Fruit fly (Drosophila melanogaster) ovary, adult (tissue): ENCODE results near the gene Nost.
A peak's percentile ranks its signal among the peaks of the same experiment; 100 is the strongest.

Experiments used
- CG17801 ChIP-seq: fragments of 200-800 bp; optimal IDR thresholded peaks from 2 replicates; lab custom pipeline; 2019; ENCODE audit warnings: missing biosample characterization, mild to moderate bottlenecking, missing genetic modification characterization, moderate library complexity; ENCODE audit not compliant: partially characterized antibody

Nost gene

DNA sequence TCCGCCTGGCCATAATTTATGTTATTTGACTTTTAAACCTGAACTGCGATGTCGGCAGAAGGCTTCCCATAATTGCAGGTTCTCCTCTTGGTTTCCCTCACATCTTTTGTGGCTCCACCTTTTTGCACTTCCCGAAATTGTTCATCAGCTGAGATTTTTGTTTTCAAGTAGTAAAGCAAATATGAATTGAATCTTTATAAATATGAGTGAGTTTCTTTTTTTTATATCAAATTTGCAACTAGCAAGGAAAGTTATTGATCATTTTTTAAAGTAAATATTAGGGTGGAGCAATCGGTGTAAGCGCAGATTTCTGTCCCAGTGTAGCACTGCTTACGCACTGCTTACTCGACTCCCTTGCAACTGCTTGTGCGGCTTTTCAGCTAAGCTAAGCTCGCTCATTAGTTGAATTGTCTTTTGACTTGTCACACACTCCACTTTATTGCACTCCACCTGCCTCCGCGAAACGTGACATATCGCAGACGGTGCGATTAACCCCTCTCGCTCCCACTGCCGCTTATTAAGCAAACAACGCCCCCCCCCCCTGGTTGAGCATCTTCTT lies 16.5 kb downstream of the Nost start:
- no peak for TF ChIP-seq CG17801 (GFP tag; lab: Kevin White, UChicago)

- TF ChIP-seq CG17801 (GFP tag; lab: Kevin White, UChicago), result peak; percentile 97
Observed at dm6 chrX:9046986-9047385, 17.0 kb downstream of the Nost start.

DNA sequence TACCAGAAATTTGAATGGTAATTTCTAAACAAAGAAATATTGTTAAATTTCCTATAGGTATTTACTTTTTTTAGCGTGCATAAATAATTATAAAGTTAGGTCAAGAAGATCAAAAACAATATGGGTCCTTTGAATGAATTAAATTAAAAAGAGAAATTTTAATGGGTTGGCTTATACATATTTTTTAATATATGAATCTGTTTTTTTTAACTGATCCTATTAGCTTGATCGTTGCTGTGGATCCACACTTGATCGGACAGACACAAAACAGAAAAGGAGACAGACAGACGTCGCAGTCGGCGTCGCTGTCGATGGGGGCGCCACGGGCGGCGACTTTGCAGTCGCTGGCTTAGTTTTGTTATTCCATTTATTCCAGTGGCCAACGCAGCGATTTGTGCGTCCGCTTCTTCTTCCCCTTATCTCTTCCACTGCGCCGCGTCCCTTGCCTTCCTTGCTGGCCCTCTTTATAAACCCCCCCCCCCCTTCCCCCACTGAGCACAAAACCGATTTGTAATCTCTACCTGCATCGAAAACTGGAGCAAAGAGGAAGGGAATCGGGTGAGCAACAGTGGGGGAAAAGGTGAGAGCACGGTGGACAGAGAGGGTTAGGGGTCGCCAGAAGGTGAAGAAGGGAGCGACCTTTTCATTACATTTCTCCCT lies 17.9 kb downstream of the Nost start:
- peak; percentile 83 for TF ChIP-seq CG17801 (GFP tag; lab: Kevin White, UChicago)

- peak; percentile 41 for TF ChIP-seq CG17801 (GFP tag; lab: Kevin White, UChicago)
Observed at dm6 chrX:9048385-9048750, 18.4 kb downstream of the Nost start.

DNA sequence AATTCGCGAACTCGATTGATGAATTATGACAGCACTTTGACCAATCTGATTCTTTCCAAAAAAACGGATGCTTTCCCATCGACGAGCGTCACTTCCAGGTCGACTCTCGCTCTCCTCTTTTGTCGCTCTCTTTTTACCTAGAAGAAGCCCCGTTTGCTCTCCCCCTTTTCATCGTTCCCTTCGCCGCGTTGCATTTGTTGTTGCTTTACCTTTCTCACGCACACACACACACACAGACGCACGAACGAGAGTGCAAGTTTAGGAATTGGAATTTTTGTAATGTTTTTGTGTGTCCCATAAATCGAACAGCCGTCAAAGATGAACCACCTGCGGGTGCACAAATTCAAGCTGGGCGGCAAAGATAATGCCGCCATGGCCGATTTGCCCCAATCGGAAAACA lies 18.9 kb downstream of the Nost start:
- no peak for TF ChIP-seq CG17801 (GFP tag; lab: Kevin White, UChicago)

dm6 chrX:9060078-9060477 lies 30.1 kb downstream of the Nost start:
- TF ChIP-seq CG17801 (GFP tag; lab: Kevin White, UChicago), result peak; percentile 59

- peak; percentile 40 for TF ChIP-seq CG17801 (GFP tag; lab: Kevin White, UChicago)
Observed at dm6 chrX:9061299-9061698, 31.3 kb downstream of the Nost start.

DNA sequence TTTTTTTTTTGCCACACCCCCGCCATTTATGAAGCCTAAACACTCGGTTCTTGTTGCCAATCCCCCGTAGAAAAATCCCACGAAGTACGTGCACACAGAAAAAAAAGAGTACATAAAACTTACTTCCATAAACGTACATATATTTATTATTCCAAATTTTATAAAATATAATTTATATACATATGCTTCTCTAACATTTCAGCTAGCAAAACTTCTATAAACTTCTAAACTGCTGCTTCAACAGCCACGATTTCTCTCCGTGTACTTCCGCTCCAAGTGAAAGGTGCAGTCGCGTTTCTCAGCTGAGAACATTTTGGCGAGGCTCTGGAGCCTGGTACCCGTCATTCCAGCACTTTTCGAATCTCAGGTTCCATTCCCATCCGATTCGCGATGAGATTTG lies 32.7 kb downstream of the Nost start:
- no peak for TF ChIP-seq CG17801 (GFP tag; lab: Kevin White, UChicago)

DNA sequence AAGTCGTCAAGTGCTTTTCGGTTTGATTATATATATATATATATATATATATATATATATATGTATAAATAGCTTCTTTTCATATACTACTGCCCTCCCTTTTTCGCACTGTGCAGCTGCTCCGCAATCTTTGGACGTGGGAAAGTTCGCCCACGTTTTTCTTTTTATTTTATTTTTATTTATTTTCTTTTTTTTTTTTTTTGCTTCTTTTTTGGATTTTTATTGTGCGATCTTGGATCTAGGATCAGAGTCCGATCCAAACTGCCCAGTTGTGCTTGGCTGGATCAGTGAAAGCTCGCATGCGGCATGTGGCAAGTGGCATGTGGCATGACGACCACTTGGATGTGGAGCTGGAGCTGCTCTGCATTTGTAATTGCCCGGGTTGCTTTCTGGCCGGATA lies 33.4 kb downstream of the Nost start:
- TF ChIP-seq CG17801 (GFP tag; lab: Kevin White, UChicago), result no peak

- no peak for TF ChIP-seq CG17801 (GFP tag; lab: Kevin White, UChicago)
Observed at dm6 chrX:9064029-9064428, 34.0 kb downstream of the Nost start.

- no peak for TF ChIP-seq CG17801 (GFP tag; lab: Kevin White, UChicago)
Observed at dm6 chrX:9066802-9067489, 36.9 kb downstream of the Nost start.

- TF ChIP-seq CG17801 (GFP tag; lab: Kevin White, UChicago), result peak; percentile 26
Observed at dm6 chrX:9067754-9068477, 37.9 kb downstream of the Nost start, which contains the start of gene CG15365. CG15365 (minus strand) TSS chrX:9067983.

dm6 chrX:9068822-9069221 lies 38.8 kb downstream of the Nost start:
- no peak for TF ChIP-seq CG17801 (GFP tag; lab: Kevin White, UChicago)

DNA sequence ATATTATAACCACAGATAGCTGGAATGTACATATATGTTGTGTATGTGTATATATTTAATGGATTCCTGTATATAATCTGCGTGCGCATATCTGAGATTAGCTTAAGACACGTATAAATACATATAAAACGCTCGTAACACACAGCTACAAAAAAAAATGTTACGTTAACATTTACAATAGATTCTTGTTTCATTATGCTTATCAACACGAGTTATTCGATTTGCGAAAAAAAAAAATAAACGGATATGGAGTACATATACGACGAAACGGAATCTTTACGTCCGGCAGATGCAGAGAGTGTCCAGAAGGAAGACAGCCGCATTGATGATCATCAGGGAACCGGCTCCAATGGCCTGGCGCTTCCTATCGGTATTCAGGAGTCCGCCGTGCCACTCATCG lies 41.3 kb downstream of the Nost start, which contains the start of gene CG10970:
CG10970 (minus strand) TSS at position 101 of the 400 bp plus-strand sequence.
- no peak for TF ChIP-seq CG17801 (GFP tag; lab: Kevin White, UChicago)

dm6 chrX:9074040-9074439 lies 44.0 kb downstream of the Nost start:
- no peak for TF ChIP-seq CG17801 (GFP tag; lab: Kevin White, UChicago)
